Worm (Caenorhabditis elegans): ENCODE results near the gene T13B5.9.

The T13B5.9 gene

ce11 chrII:1104409-1104808 is at the start of gene T13B5.9:
T13B5.9 (minus strand) TSS chrII:1104509.
- TF ChIP-seq tab-1 (GFP tag; IDR thresholded peaks at IDR 0.05) (no peak), med-1 (GFP tag; optimal IDR thresholded peaks at IDR 0.05; ENCODE audit: insufficient read depth) (no peak), ref-1 (GFP tag; conservative IDR thresholded peaks at IDR 0.05) (no peak), klf-2 (GFP tag; conservative IDR thresholded peaks at IDR 0.05) (no peak), T22C8.4 (GFP tag; IDR thresholded peaks at IDR 0.05) (no peak), ztf-29 (GFP tag; IDR thresholded peaks at IDR 0.05) (no peak), cog-1 (tag; optimal IDR thresholded peaks at IDR 0.05) (no peak), ztf-23 (GFP tag; IDR thresholded peaks at IDR 0.05) (no peak), flt-1 (GFP tag; IDR thresholded peaks at IDR 0.05) (no peak)

DNA sequence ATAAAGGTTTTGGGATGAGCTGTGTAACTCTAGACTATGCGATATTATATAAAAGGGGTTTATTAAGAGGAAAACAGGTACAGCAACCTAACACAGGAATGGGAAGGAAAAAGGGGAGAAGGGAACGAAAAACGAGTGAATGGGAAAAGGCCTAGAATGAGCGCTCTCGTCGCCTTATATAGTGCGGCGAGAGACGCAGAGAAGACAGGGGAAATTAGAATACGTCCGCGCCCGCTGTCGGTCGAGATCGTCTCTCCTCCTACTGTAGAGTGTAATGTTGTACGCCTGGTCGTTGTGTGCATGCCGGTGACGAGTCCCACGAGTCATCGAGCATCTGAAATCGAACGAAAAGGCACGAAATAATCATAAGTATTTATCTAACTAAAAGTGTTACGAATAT is 49.0 kb upstream of the T13B5.9 start:
- TF ChIP-seq cog-1 (tag; optimal IDR thresholded peaks at IDR 0.05) (no peak), med-1 (GFP tag; optimal IDR thresholded peaks at IDR 0.05; ENCODE audit: insufficient read depth) (no peak), tab-1 (GFP tag; IDR thresholded peaks at IDR 0.05) (no peak), ztf-23 (GFP tag; IDR thresholded peaks at IDR 0.05) (no peak), flt-1 (GFP tag; IDR thresholded peaks at IDR 0.05) (no peak), T22C8.4 (GFP tag; IDR thresholded peaks at IDR 0.05) (no peak), klf-2 (GFP tag; conservative IDR thresholded peaks at IDR 0.05) (no peak), ztf-29 (GFP tag; IDR thresholded peaks at IDR 0.05) (no peak), ref-1 (GFP tag; conservative IDR thresholded peaks at IDR 0.05) (no peak; the same call in 1 of the 2 replicates)

ce11 chrII:1152732-1153131 is 48.4 kb upstream of the T13B5.9 start:
- TF ChIP-seq med-1 (GFP tag; optimal IDR thresholded peaks at IDR 0.05; ENCODE audit: insufficient read depth) (no peak), klf-2 (GFP tag; conservative IDR thresholded peaks at IDR 0.05) (no peak), ref-1 (GFP tag; conservative IDR thresholded peaks at IDR 0.05) (no peak), tab-1 (GFP tag; IDR thresholded peaks at IDR 0.05) (no peak), ztf-29 (GFP tag; IDR thresholded peaks at IDR 0.05) (no peak), ztf-23 (GFP tag; IDR thresholded peaks at IDR 0.05) (no peak), T22C8.4 (GFP tag; IDR thresholded peaks at IDR 0.05) (no peak), flt-1 (GFP tag; IDR thresholded peaks at IDR 0.05) (no peak), cog-1 (tag; optimal IDR thresholded peaks at IDR 0.05) (no peak)

DNA sequence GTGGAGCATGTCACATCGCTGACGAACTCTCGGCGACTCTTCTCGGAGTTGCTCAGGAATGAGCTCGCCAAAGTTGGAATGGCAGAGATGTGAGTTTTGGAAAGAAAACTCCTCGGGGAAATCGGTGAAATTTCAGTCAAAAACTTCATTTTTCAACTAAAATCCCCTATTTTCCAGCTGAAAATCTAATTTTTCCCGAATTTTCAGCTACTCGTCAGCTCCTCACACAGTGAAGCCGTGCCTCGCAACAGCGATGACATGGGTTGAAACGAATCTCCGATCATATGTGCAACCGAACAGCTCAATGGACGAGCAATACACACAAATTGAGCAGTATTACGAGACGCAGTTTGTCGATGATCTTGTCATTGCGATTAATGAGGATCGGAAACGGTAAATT is 47.5 kb upstream of the T13B5.9 start:
- no peak for TF ChIP-seq tab-1 (GFP tag; IDR thresholded peaks at IDR 0.05)

ce11 chrII:1149390-1149789 is 45.1 kb upstream of the T13B5.9 start:
- TF ChIP-seq tab-1 (GFP tag; IDR thresholded peaks at IDR 0.05), result no peak
- TF ChIP-seq T22C8.4 (GFP tag; IDR thresholded peaks at IDR 0.05), result no peak

DNA sequence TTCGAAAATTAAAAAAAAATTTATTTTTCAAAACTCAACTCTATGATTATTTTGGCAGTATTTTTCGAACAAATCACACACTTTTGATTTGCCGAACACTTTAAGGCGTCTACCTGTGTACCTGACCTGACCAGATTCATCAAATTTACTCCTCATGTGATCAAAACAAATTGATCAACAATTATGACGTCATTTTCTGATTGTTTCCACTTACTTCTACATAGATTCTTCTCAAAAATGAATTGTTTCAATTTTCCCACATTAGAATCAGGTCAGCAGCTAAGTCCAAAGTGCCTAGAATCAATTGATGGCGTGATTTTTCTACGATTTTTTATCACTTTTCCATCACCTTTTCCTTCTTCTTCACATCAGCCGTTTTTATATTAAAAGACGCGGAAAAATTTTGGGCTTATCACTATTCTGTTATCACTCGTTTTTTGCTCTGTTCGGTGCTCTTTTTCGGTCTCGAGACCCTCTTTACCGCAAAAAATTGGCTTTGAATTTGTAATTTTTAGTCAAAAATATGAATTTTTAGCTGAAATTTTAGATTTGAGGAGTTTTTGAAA is 38.9 kb upstream of the T13B5.9 start:
- TF ChIP-seq ztf-29 (GFP tag; IDR thresholded peaks at IDR 0.05), result no peak
- no peak for TF ChIP-seq flt-1 (GFP tag; IDR thresholded peaks at IDR 0.05)
- no peak for TF ChIP-seq T22C8.4 (GFP tag; IDR thresholded peaks at IDR 0.05)
- TF ChIP-seq ref-1 (GFP tag; conservative IDR thresholded peaks at IDR 0.05), result no peak
- TF ChIP-seq med-1 (GFP tag; optimal IDR thresholded peaks at IDR 0.05; ENCODE audit: insufficient read depth), result no peak
- TF ChIP-seq tab-1 (GFP tag; IDR thresholded peaks at IDR 0.05), result no peak
- TF ChIP-seq klf-2 (GFP tag; conservative IDR thresholded peaks at IDR 0.05), result no peak
- TF ChIP-seq ztf-23 (GFP tag; IDR thresholded peaks at IDR 0.05), result no peak
- TF ChIP-seq cog-1 (tag; optimal IDR thresholded peaks at IDR 0.05), result no peak

- TF ChIP-seq klf-2 (GFP tag; conservative IDR thresholded peaks at IDR 0.05) (no peak), T22C8.4 (GFP tag; IDR thresholded peaks at IDR 0.05) (no peak), flt-1 (GFP tag; IDR thresholded peaks at IDR 0.05) (no peak), med-1 (GFP tag; optimal IDR thresholded peaks at IDR 0.05; ENCODE audit: insufficient read depth) (no peak), ztf-23 (GFP tag; IDR thresholded peaks at IDR 0.05) (no peak), ref-1 (GFP tag; conservative IDR thresholded peaks at IDR 0.05) (no peak), ztf-29 (GFP tag; IDR thresholded peaks at IDR 0.05) (no peak), tab-1 (GFP tag; IDR thresholded peaks at IDR 0.05) (no peak), cog-1 (tag; optimal IDR thresholded peaks at IDR 0.05) (no peak)
Observed at ce11 chrII:1141720-1142574, 37.6 kb upstream of the T13B5.9 start.

DNA sequence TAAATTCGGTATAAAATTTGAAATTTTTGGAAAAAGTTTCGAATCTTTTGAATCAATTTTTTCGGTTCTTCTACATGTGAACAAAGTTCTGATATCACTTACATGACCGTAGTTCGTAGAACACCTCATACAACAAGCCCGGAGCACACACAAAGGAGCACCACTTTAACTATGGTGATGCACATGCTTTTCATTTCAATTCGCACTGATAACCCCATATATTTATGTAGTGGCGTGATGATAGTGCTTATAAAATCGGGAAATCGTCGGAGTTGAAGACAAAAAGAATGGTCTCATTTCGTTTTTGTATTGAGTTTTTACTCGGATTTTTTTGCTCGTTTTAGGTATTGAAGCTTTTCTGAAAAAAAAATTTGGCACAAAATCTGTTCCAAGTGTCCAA is 36.4 kb upstream of the T13B5.9 start, which contains the start of gene W09B6.4:
TSS of gene W09B6.4 (minus strand) at position 151 of the 400 bp plus-strand sequence.
- no peak for TF ChIP-seq flt-1 (GFP tag; IDR thresholded peaks at IDR 0.05)
- no peak for TF ChIP-seq tab-1 (GFP tag; IDR thresholded peaks at IDR 0.05)
- TF ChIP-seq ref-1 (GFP tag; conservative IDR thresholded peaks at IDR 0.05), result no peak
- no peak for TF ChIP-seq ztf-23 (GFP tag; IDR thresholded peaks at IDR 0.05)
- TF ChIP-seq cog-1 (tag; optimal IDR thresholded peaks at IDR 0.05), result no peak
- TF ChIP-seq klf-2 (GFP tag; conservative IDR thresholded peaks at IDR 0.05), result no peak
- TF ChIP-seq T22C8.4 (GFP tag; IDR thresholded peaks at IDR 0.05), result no peak
- TF ChIP-seq ztf-29 (GFP tag; IDR thresholded peaks at IDR 0.05), result no peak
- TF ChIP-seq med-1 (GFP tag; optimal IDR thresholded peaks at IDR 0.05; ENCODE audit: insufficient read depth), result no peak

DNA sequence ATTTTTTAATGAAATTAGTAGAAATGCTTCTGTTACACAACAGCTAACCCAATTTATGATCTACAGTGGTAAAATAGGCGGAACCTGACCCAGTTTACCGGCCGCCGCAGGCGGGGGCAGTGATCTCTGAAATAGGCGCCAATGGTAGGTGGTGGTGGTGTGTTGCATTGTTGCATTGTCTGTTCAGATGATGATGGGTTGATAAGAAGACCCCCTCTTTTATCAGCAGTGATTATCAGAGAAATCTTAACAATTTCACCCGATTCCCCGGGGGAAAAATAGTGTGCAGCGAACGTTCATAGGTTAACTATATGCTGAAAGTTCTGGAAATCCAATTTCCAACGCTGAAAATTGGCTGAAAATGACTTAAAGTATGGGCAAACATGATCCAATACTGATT is 34.3 kb upstream of the T13B5.9 start:
- TF ChIP-seq flt-1 (GFP tag; IDR thresholded peaks at IDR 0.05), result no peak
- TF ChIP-seq ztf-29 (GFP tag; IDR thresholded peaks at IDR 0.05), result no peak
- TF ChIP-seq tab-1 (GFP tag; IDR thresholded peaks at IDR 0.05), result no peak
- no peak for TF ChIP-seq klf-2 (GFP tag; conservative IDR thresholded peaks at IDR 0.05)

DNA sequence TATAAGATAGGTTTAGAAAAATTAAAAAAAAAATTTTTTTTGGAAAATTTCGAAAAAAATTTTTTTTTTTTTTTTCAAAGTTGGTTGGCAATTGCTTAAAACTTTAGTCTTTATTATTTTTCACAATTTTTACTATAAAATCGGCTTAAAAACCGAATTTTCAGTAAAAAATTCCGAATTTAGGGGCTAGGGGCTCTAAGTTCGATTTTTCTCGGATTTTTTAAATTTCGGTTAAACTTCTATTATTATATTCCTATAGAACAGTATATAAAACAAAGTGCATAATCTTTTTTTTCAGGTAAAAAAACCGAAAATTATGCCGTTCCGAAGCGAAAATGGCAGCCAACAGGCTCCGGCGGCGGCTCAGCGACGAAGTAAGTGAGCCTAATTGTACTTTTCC is 32.2 kb upstream of the T13B5.9 start, which contains the start of gene pod-2:
TSS of gene pod-2 (plus strand) at position 301 of the 400 bp plus-strand sequence.
- no peak for TF ChIP-seq klf-2 (GFP tag; conservative IDR thresholded peaks at IDR 0.05)
- TF ChIP-seq ref-1 (GFP tag; conservative IDR thresholded peaks at IDR 0.05), result no peak
- no peak for TF ChIP-seq tab-1 (GFP tag; IDR thresholded peaks at IDR 0.05)
- no peak for TF ChIP-seq cog-1 (tag; optimal IDR thresholded peaks at IDR 0.05)
- no peak for TF ChIP-seq flt-1 (GFP tag; IDR thresholded peaks at IDR 0.05)
- TF ChIP-seq T22C8.4 (GFP tag; IDR thresholded peaks at IDR 0.05), result no peak
- TF ChIP-seq med-1 (GFP tag; optimal IDR thresholded peaks at IDR 0.05; ENCODE audit: insufficient read depth), result no peak
- TF ChIP-seq ztf-29 (GFP tag; IDR thresholded peaks at IDR 0.05), result no peak
